Worm (Caenorhabditis elegans) whole organism, mixed stage, embryonic: ENCODE measurements around the gene irld-6.

Source experiments
- M03D4.4 ChIP-seq: sonication (generic microtip); optimal IDR thresholded peaks from 2 replicates; lab custom pipeline; 2017; ENCODE audit warnings: mild to moderate bottlenecking, missing genetic modification characterization, missing compliant biosample characterization
- bed-3 ChIP-seq: fragments of 200-800 bp; sonication (Bioruptor generic); optimal IDR thresholded peaks from 3 replicates; lab custom pipeline; 2018; ENCODE audit warnings: mild to moderate bottlenecking, missing genetic modification characterization, moderate library complexity, missing compliant biosample characterization
- blmp-1 ChIP-seq: fragments of 150-350 bp; optimal IDR thresholded peaks from 2 replicates; lab custom pipeline; 2014; ENCODE audit warnings: missing biosample characterization, missing genetic modification characterization
- ceh-39 ChIP-seq: fragments of 150-350 bp; optimal IDR thresholded peaks from 2 replicates; lab custom pipeline; 2014; ENCODE audit warnings: missing biosample characterization, missing genetic modification characterization
- ceh-43 ChIP-seq: fragments of 200-800 bp; sonication (Bioruptor generic); optimal IDR thresholded peaks from 2 replicates; lab custom pipeline; 2018; ENCODE audit warnings: mild to moderate bottlenecking, missing genetic modification characterization, moderate library complexity, missing compliant biosample characterization
- ceh-83 ChIP-seq: fragments of 200-800 bp; sonication (Bioruptor generic); optimal IDR thresholded peaks from 2 replicates; lab custom pipeline; 2018; ENCODE audit warnings: mild to moderate bottlenecking, missing genetic modification characterization, missing compliant biosample characterization
- ces-1 ChIP-seq: fragments of 150-350 bp; optimal IDR thresholded peaks from 2 replicates; lab custom pipeline; 2014; ENCODE audit warnings: missing biosample characterization, missing genetic modification reagents, missing genetic modification characterization
- drap-1 ChIP-seq: fragments of 200-800 bp; sonication (Bioruptor generic); optimal IDR thresholded peaks from 3 replicates; lab custom pipeline; 2018; ENCODE audit warnings: mild to moderate bottlenecking, missing genetic modification characterization, missing compliant biosample characterization
- elt-1 ChIP-seq: sonication (generic microtip); optimal IDR thresholded peaks from 2 replicates; lab custom pipeline; 2017; ENCODE audit warnings: missing genetic modification characterization, mild to moderate bottlenecking, missing compliant biosample characterization, antibody characterized with exemption, moderate library complexity, borderline replicate concordance; ENCODE audit not compliant: insufficient read depth
- elt-3 ChIP-seq: fragments of 150-350 bp; optimal IDR thresholded peaks from 2 replicates; lab custom pipeline; 2014; ENCODE audit warnings: missing biosample characterization, missing genetic modification characterization
- flh-1 ChIP-seq: fragments of 200-800 bp; sonication (Bioruptor generic); optimal IDR thresholded peaks from 2 replicates; lab custom pipeline; 2018; ENCODE audit warnings: mild to moderate bottlenecking, missing genetic modification characterization, moderate library complexity, missing compliant biosample characterization
- hlh-1 ChIP-seq: fragments of 150-350 bp; optimal IDR thresholded peaks from 2 replicates; lab custom pipeline; 2014; ENCODE audit warnings: missing biosample characterization, missing genetic modification reagents, missing genetic modification characterization
- lin-13 ChIP-seq: fragments of 150-350 bp; optimal IDR thresholded peaks from 2 replicates; lab custom pipeline; 2014; ENCODE audit warnings: missing biosample characterization, missing genetic modification characterization
- lin-32 ChIP-seq: fragments of 200-800 bp; sonication (Bioruptor generic); optimal IDR thresholded peaks from 2 replicates; lab custom pipeline; 2018; ENCODE audit warnings: mild to moderate bottlenecking, missing genetic modification characterization, missing compliant biosample characterization
- lsy-2 ChIP-seq: fragments of 150-350 bp; optimal IDR thresholded peaks from 2 replicates; lab custom pipeline; 2014; ENCODE audit warnings: missing biosample characterization, missing genetic modification characterization
- mab-5 ChIP-seq: fragments of 150-350 bp; optimal IDR thresholded peaks from 2 replicates; lab custom pipeline; 2014; ENCODE audit warnings: missing biosample characterization, missing genetic modification characterization
- mls-2 ChIP-seq: sonication (generic microtip); optimal IDR thresholded peaks from 2 replicates; lab custom pipeline; 2016; ENCODE audit warnings: mild to moderate bottlenecking, missing genetic modification characterization, moderate library complexity, missing compliant biosample characterization
- nhr-12 ChIP-seq: fragments of 150-350 bp; optimal IDR thresholded peaks from 2 replicates; lab custom pipeline; 2014; ENCODE audit warnings: missing biosample characterization, missing genetic modification characterization
- nhr-2 ChIP-seq: fragments of 150-350 bp; optimal IDR thresholded peaks from 2 replicates; lab custom pipeline; 2014; ENCODE audit warnings: missing biosample characterization, missing genetic modification characterization
- nhr-237 ChIP-seq: fragments of 150-350 bp; optimal IDR thresholded peaks from 2 replicates; lab custom pipeline; 2014; ENCODE audit warnings: missing biosample characterization, missing genetic modification characterization
- nhr-76 ChIP-seq: sonication (generic microtip); optimal IDR thresholded peaks from 2 replicates; lab custom pipeline; 2017; ENCODE audit warnings: missing biosample characterization, missing genetic modification characterization
- pha-4 ChIP-seq: fragments of 150-350 bp; optimal IDR thresholded peaks from 2 replicates; lab custom pipeline; 2018; ENCODE audit warnings: missing biosample characterization, missing genetic modification reagents, missing genetic modification characterization
- sem-2 ChIP-seq: fragments of 200-800 bp; sonication (Bioruptor generic); optimal IDR thresholded peaks from 2 replicates; lab custom pipeline; 2018; ENCODE audit warnings: mild to moderate bottlenecking, missing genetic modification characterization, missing compliant biosample characterization
- snpc-4 ChIP-seq: fragments of 150-350 bp; optimal IDR thresholded peaks from 2 replicates; lab custom pipeline; 2014; ENCODE audit warnings: missing biosample characterization, missing genetic modification characterization
- sptf-1 ChIP-seq: sonication (generic microtip); optimal IDR thresholded peaks from 2 replicates; lab custom pipeline; 2017; ENCODE audit warnings: mild to moderate bottlenecking, missing genetic modification characterization, moderate library complexity, missing compliant biosample characterization
- tbx-8 ChIP-seq: fragments of 200-800 bp; sonication (Bioruptor generic); optimal IDR thresholded peaks from 2 replicates; lab custom pipeline; 2018; ENCODE audit warnings: mild to moderate bottlenecking, missing genetic modification characterization, moderate library complexity, missing compliant biosample characterization
- unc-120 ChIP-seq: sonication (generic microtip); optimal IDR thresholded peaks from 2 replicates; lab custom pipeline; 2017; ENCODE audit warnings: missing genetic modification characterization, missing compliant biosample characterization; ENCODE audit not compliant: poor library complexity, severe bottlenecking
- unc-39 ChIP-seq: fragments of 150-350 bp; optimal IDR thresholded peaks from 2 replicates; lab custom pipeline; 2014; ENCODE audit warnings: missing biosample characterization, missing genetic modification characterization
- unc-62 ChIP-seq: fragments of 150-350 bp; optimal IDR thresholded peaks from 2 replicates; lab custom pipeline; 2014; ENCODE audit warnings: missing biosample characterization, missing genetic modification reagents, missing genetic modification characterization
- zip-8 ChIP-seq: fragments of 150-350 bp; optimal IDR thresholded peaks from 2 replicates; lab custom pipeline; 2014; ENCODE audit warnings: missing biosample characterization, missing genetic modification characterization
- ztf-11 ChIP-seq: fragments of 150-350 bp; optimal IDR thresholded peaks from 2 replicates; lab custom pipeline; 2014; ENCODE audit warnings: missing biosample characterization, missing genetic modification characterization

Gene irld-6

DNA sequence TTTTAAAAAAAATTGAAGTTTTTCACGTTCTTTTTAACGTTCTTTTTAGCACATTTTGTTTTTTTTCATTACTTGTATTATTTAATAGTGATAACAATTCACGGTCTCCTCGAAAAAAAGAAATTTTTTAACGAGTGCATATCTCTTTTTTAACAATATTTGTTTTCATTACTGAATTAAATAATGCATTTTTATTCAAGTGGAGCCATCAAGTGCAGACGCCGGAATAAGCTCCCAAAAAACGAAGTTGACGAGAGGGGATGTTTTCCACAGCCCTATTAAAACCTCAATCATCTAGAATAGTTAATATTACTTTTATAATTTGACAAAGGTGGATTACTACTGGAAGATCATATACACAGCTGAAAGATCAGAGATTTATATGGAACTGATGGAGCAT is at the start of gene irld-6:
Gene irld-6, minus strand, starts transcription at position 101 of the 400 bp plus-strand sequence.
- no peak for TF ChIP-seq lin-32
- TF ChIP-seq, all 35 proteins: peak for 0

DNA sequence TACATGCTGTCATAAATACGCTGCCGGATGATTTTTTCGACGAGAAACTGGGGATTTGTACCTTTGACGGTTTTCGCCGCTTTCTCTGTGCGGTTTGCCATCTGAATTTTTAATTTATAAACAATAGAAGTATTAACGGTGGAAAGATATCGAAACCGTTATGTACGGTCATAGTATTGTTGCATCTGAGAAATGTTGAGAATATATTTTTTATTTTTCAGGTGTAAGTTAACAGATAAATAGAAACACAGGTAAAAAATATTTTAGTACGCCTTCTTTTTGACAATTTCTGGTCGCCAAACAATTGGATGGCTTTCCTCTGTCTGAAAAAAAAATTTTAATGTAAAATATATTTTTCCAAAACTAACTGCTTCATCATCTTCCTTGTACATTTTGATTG is 49.3 kb upstream of the irld-6 start, which contains the start of gene prp-38:
Gene prp-38, minus strand, starts transcription at position 101 of the 400 bp plus-strand sequence.
- TF ChIP-seq ceh-83 (GFP tag; lab: Kevin White, UChicago) (no peak), nhr-12 (tag; lab: Kevin White, UChicago) (no peak), tbx-8 (no peak), M03D4.4 (no peak), ztf-11 (no peak), zip-8 (no peak), mls-2 (tag; lab: Kevin White, UChicago) (no peak), sptf-1 (tag; lab: Kevin White, UChicago) (no peak), unc-120 (tag; lab: Kevin White, UChicago) (no peak), sem-2 (no peak), ceh-39 (tag; lab: Kevin White, UChicago) (no peak), mab-5 (tag; lab: Kevin White, UChicago) (no peak), drap-1 (GFP tag; lab: Kevin White, UChicago) (no peak), hlh-1 (tag; lab: Kevin White, UChicago) (no peak), flh-1 (GFP tag; lab: Kevin White, UChicago) (no peak), elt-1 (tag; lab: Kevin White, UChicago) (no peak), snpc-4 (tag; lab: Kevin White, UChicago) (no peak)

- TF ChIP-seq bed-3 (GFP tag; lab: Kevin White, UChicago): no peak
- TF ChIP-seq sem-2: no peak
- no peak for TF ChIP-seq zip-8
- TF ChIP-seq mab-5 (tag; lab: Kevin White, UChicago): no peak
- no peak for TF ChIP-seq hlh-1 (tag; lab: Kevin White, UChicago)
- TF ChIP-seq drap-1 (GFP tag; lab: Kevin White, UChicago): no peak
- no peak for TF ChIP-seq sptf-1 (tag; lab: Kevin White, UChicago)
- TF ChIP-seq ztf-11: no peak
- TF ChIP-seq ces-1: no peak
- no peak for TF ChIP-seq flh-1 (GFP tag; lab: Kevin White, UChicago)
- TF ChIP-seq ceh-83 (GFP tag; lab: Kevin White, UChicago): no peak
- TF ChIP-seq nhr-12 (tag; lab: Kevin White, UChicago): no peak
- no peak for TF ChIP-seq unc-39 (tag; lab: Kevin White, UChicago)
- no peak for TF ChIP-seq elt-3 (tag; lab: Kevin White, UChicago)
- TF ChIP-seq lin-13: no peak
- TF ChIP-seq elt-1 (tag; lab: Kevin White, UChicago): no peak
- TF ChIP-seq tbx-8: no peak
Observed at ce11 chrV:10804374-10804773, 47.8 kb upstream of the irld-6 start, which contains the start of gene secs-1. TSS of gene secs-1 (minus strand) at chrV:10804474.

DNA sequence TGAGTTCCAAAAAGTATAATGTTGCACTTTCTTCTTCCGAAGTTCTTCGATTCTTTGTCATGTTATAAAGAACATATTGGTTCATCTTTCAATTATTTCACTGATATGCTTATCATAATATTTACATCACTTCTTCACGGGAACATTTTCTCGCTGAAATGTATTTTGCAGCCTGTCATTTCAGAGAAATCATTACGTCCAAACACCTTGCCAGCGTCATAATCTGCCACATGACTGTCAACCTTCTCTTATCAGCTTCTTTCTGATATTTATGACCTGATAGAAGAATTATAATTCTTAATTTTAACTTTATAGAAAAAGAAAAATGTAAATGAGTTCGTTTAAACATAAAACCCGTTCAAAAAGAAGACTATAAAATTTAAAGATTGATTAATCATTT is 45.5 kb upstream of the irld-6 start:
- no peak for TF ChIP-seq flh-1 (GFP tag; lab: Kevin White, UChicago)
- TF ChIP-seq nhr-12 (tag; lab: Kevin White, UChicago): no peak
- TF ChIP-seq ceh-39 (tag; lab: Kevin White, UChicago): no peak
- no peak for TF ChIP-seq blmp-1 (tag; lab: Kevin White, UChicago)
- no peak for TF ChIP-seq hlh-1 (tag; lab: Kevin White, UChicago)
- no peak for TF ChIP-seq drap-1 (GFP tag; lab: Kevin White, UChicago)
- no peak for TF ChIP-seq unc-39 (tag; lab: Kevin White, UChicago)
- TF ChIP-seq zip-8: no peak
- TF ChIP-seq snpc-4 (tag; lab: Kevin White, UChicago): no peak
- TF ChIP-seq ztf-11: no peak
- TF ChIP-seq pha-4: no peak
- TF ChIP-seq lsy-2 (tag; lab: Kevin White, UChicago): no peak
- TF ChIP-seq unc-62 (GFP tag; lab: Kevin White, UChicago): no peak
- no peak for TF ChIP-seq nhr-237
- TF ChIP-seq bed-3 (GFP tag; lab: Kevin White, UChicago): no peak
- TF ChIP-seq lin-32: no peak
- no peak for TF ChIP-seq sem-2
- TF ChIP-seq, all 35 proteins: peak for 0

ce11 chrV:10801154-10801553 is 44.6 kb upstream of the irld-6 start, which contains the start of gene D1054.18:
TSS of gene D1054.18 (minus strand) at chrV:10801198.
- TF ChIP-seq ces-1 (no peak), ceh-43 (GFP tag; lab: Kevin White, UChicago) (no peak), unc-120 (tag; lab: Kevin White, UChicago) (no peak), tbx-8 (no peak), unc-62 (GFP tag; lab: Kevin White, UChicago) (no peak), nhr-2 (tag; lab: Kevin White, UChicago) (no peak), ceh-39 (tag; lab: Kevin White, UChicago) (no peak), flh-1 (GFP tag; lab: Kevin White, UChicago) (no peak), pha-4 (no peak), nhr-76 (tag; lab: Kevin White, UChicago) (no peak), ztf-11 (no peak), elt-1 (tag; lab: Kevin White, UChicago) (no peak), bed-3 (GFP tag; lab: Kevin White, UChicago) (no peak), sptf-1 (tag; lab: Kevin White, UChicago) (no peak), hlh-1 (tag; lab: Kevin White, UChicago) (no peak)
